Fruit fly (Drosophila melanogaster) whole organism, prepupa: ENCODE results near the gene CG31751.

Experiments used
- Blimp-1 ChIP-seq: fragments of 200-800 bp; sonication (Bioruptor generic); optimal IDR thresholded peaks from 3 replicates; lab custom pipeline; 2017; ENCODE audit warnings: missing biosample characterization, missing genetic modification characterization, mild to moderate bottlenecking, moderate library complexity, missing genetic modification reagents
- CG10631 ChIP-seq: fragments of 200-800 bp; sonication (Bioruptor generic); optimal IDR thresholded peaks from 2 replicates; lab custom pipeline; 2016; ENCODE audit warnings: missing biosample characterization, missing genetic modification characterization
- CG10669 ChIP-seq: fragments of 200-800 bp; sonication (Bioruptor generic); optimal IDR thresholded peaks from 3 replicates; lab custom pipeline; 2018; ENCODE audit warnings: missing biosample characterization, mild to moderate bottlenecking, missing genetic modification characterization, moderate library complexity
- CG11294 ChIP-seq: fragments of 200-800 bp; sonication (Bioruptor generic); IDR thresholded peaks from 2 replicates; pipeline ENCODE4 v1.3.6; 2022; ENCODE audit warnings: missing biosample characterization, missing genetic modification characterization
- CG11762 ChIP-seq: fragments of 200-800 bp; sonication (Bioruptor generic); optimal IDR thresholded peaks from 3 replicates; lab custom pipeline; 2016; ENCODE audit warnings: missing biosample characterization, missing genetic modification characterization; ENCODE audit not compliant: insufficient read depth
- CG11902 ChIP-seq: fragments of 200-800 bp; sonication (Bioruptor generic); optimal IDR thresholded peaks from 3 replicates; lab custom pipeline; 2016; ENCODE audit warnings: missing biosample characterization, missing genetic modification characterization
- CG15336 ChIP-seq: fragments of 200-800 bp; sonication (Bioruptor generic); IDR thresholded peaks from 2 replicates; pipeline ENCODE4 v1.3.6; 2022; ENCODE audit warnings: missing biosample characterization, missing genetic modification characterization
- CG16779 ChIP-seq: fragments of 200-800 bp; sonication (Bioruptor generic); optimal IDR thresholded peaks from 3 replicates; lab custom pipeline; 2017; ENCODE audit warnings: missing biosample characterization, mild to moderate bottlenecking, missing genetic modification characterization
- CG3032 ChIP-seq: fragments of 200-800 bp; optimal IDR thresholded peaks from 2 replicates; lab custom pipeline; 2019; ENCODE audit warnings: missing biosample characterization, mild to moderate bottlenecking, missing genetic modification characterization, moderate library complexity
- CG31627 ChIP-seq: fragments of 200-800 bp; sonication (Bioruptor generic); optimal IDR thresholded peaks from 3 replicates; lab custom pipeline; 2016; ENCODE audit warnings: missing biosample characterization, missing genetic modification characterization
- CG32006 ChIP-seq: fragments of 200-800 bp; sonication (Bioruptor generic); optimal IDR thresholded peaks from 3 replicates; lab custom pipeline; 2017; ENCODE audit warnings: missing biosample characterization, mild to moderate bottlenecking, missing genetic modification characterization
- CG3919 ChIP-seq: fragments of 200-800 bp; sonication (Bioruptor generic); optimal IDR thresholded peaks from 3 replicates; lab custom pipeline; 2016; ENCODE audit warnings: missing biosample characterization, missing genetic modification characterization
- CG4318 ChIP-seq: fragments of 200-800 bp; sonication (Bioruptor generic); optimal IDR thresholded peaks from 3 replicates; lab custom pipeline; 2017; ENCODE audit warnings: missing biosample characterization, mild to moderate bottlenecking, missing genetic modification characterization
- CG6163 ChIP-seq: fragments of 200-800 bp; sonication (Bioruptor generic); IDR thresholded peaks from 3 replicates; pipeline ENCODE4 v1.3.6; 2022; ENCODE audit warnings: missing biosample characterization, missing genetic modification characterization
- CG6792 ChIP-seq: fragments of 200-800 bp; sonication (Bioruptor generic); optimal IDR thresholded peaks from 3 replicates; lab custom pipeline; 2016; ENCODE audit warnings: missing biosample characterization, missing genetic modification characterization
- CG6854 ChIP-seq: fragments of 200-800 bp; sonication (Bioruptor generic); optimal IDR thresholded peaks from 2 replicates; lab custom pipeline; 2017; ENCODE audit warnings: missing biosample characterization, mild to moderate bottlenecking, missing genetic modification characterization
- CG7368 ChIP-seq: fragments of 200-800 bp; sonication (Bioruptor generic); optimal IDR thresholded peaks from 3 replicates; lab custom pipeline; 2016; ENCODE audit warnings: missing biosample characterization, missing genetic modification characterization
- CG8119 ChIP-seq: fragments of 200-800 bp; sonication (Bioruptor generic); IDR thresholded peaks from 3 replicates; pipeline ENCODE4 v1.3.6; 2022; ENCODE audit warnings: missing biosample characterization, missing genetic modification characterization
- CG9139 ChIP-seq: fragments of 200-800 bp; sonication (Bioruptor generic); optimal IDR thresholded peaks from 3 replicates; lab custom pipeline; 2017; ENCODE audit warnings: missing biosample characterization, mild to moderate bottlenecking, missing genetic modification characterization
- Eip78C ChIP-seq: fragments of 200-800 bp; sonication (Bioruptor generic); peaks from one replicate; lab custom pipeline; 2016; ENCODE audit warnings: missing biosample characterization, missing genetic modification characterization
- Eip93F ChIP-seq: fragments of 200-800 bp; sonication (Bioruptor generic); optimal IDR thresholded peaks from 2 replicates; lab custom pipeline; 2016; ENCODE audit warnings: missing biosample characterization, mild to moderate bottlenecking, missing genetic modification characterization
- Ets21C ChIP-seq: fragments of 200-800 bp; sonication (Bioruptor generic); optimal IDR thresholded peaks from 3 replicates; lab custom pipeline; 2016; ENCODE audit warnings: missing biosample characterization, missing genetic modification characterization
- Ets96B ChIP-seq: fragments of 200-800 bp; optimal IDR thresholded peaks from 2 replicates; lab custom pipeline; 2019; ENCODE audit warnings: missing biosample characterization, mild to moderate bottlenecking, missing genetic modification characterization, moderate library complexity
- Gug ChIP-seq: fragments of 200-800 bp; sonication (Bioruptor generic); IDR thresholded peaks from 2 replicates; pipeline ENCODE4 v1.3.6; 2022; ENCODE audit warnings: missing biosample characterization, missing genetic modification characterization
- Hr38 ChIP-seq: sonication (Bioruptor generic); optimal IDR thresholded peaks from 2 replicates; lab custom pipeline; 2016; ENCODE audit warnings: missing biosample characterization, missing genetic modification characterization
- Hr39 ChIP-seq: fragments of 200-800 bp; sonication (Bioruptor generic); optimal IDR thresholded peaks from 2 replicates; lab custom pipeline; 2016; ENCODE audit warnings: missing biosample characterization, missing genetic modification characterization
- Hr4 ChIP-seq: fragments of 200-800 bp; sonication (Bioruptor generic); optimal IDR thresholded peaks from 3 replicates; lab custom pipeline; 2016; ENCODE audit warnings: missing biosample characterization, missing genetic modification characterization
- Lpt ChIP-seq: fragments of 200-800 bp; sonication (Bioruptor generic); optimal IDR thresholded peaks from 3 replicates; lab custom pipeline; 2016; ENCODE audit warnings: missing biosample characterization, missing genetic modification characterization
- OdsH ChIP-seq: fragments of 200-800 bp; sonication (Bioruptor generic); optimal IDR thresholded peaks from 3 replicates; lab custom pipeline; 2016; ENCODE audit warnings: missing biosample characterization, missing genetic modification characterization
- Smox ChIP-seq: fragments of 200-800 bp; sonication (Bioruptor generic); optimal IDR thresholded peaks from 3 replicates; lab custom pipeline; 2016; ENCODE audit warnings: missing biosample characterization, missing genetic modification characterization
- Sox102F ChIP-seq: fragments of 200-800 bp; sonication (Bioruptor generic); optimal IDR thresholded peaks from 2 replicates; lab custom pipeline; 2016; ENCODE audit warnings: missing biosample characterization, mild to moderate bottlenecking, missing genetic modification characterization
- Sox14 ChIP-seq: fragments of 200-800 bp; sonication (Bioruptor generic); optimal IDR thresholded peaks from 3 replicates; lab custom pipeline; 2016; ENCODE audit warnings: missing biosample characterization, missing genetic modification characterization
- Sox15 ChIP-seq: fragments of 200-800 bp; sonication (Bioruptor generic); optimal IDR thresholded peaks from 3 replicates; lab custom pipeline; 2016; ENCODE audit warnings: missing biosample characterization, missing genetic modification characterization
- acj6 ChIP-seq: fragments of 200-800 bp; sonication (Bioruptor generic); optimal IDR thresholded peaks from 3 replicates; lab custom pipeline; 2016; ENCODE audit warnings: missing biosample characterization, missing genetic modification characterization
- cyc ChIP-seq: fragments of 200-800 bp; sonication (Bioruptor generic); optimal IDR thresholded peaks from 3 replicates; lab custom pipeline; 2016; ENCODE audit warnings: missing biosample characterization, missing genetic modification characterization
- dac ChIP-seq: fragments of 200-800 bp; sonication (Bioruptor generic); optimal IDR thresholded peaks from 2 replicates; lab custom pipeline; 2017; ENCODE audit warnings: missing biosample characterization, mild to moderate bottlenecking, missing genetic modification characterization
- dsx ChIP-seq: fragments of 200-800 bp; optimal IDR thresholded peaks from 3 replicates; lab custom pipeline; 2019; ENCODE audit warnings: missing biosample characterization, mild to moderate bottlenecking, missing genetic modification characterization, moderate library complexity; ENCODE audit not compliant: poor library complexity, severe bottlenecking
- eg ChIP-seq: fragments of 200-800 bp; sonication (Bioruptor generic); IDR thresholded peaks from 3 replicates; pipeline ENCODE4 v1.3.6; 2022; ENCODE audit warnings: missing biosample characterization, missing genetic modification characterization
- esn ChIP-seq: fragments of 200-800 bp; sonication (Bioruptor generic); optimal IDR thresholded peaks from 2 replicates; lab custom pipeline; 2016; ENCODE audit warnings: missing biosample characterization, mild to moderate bottlenecking, missing genetic modification characterization, moderate library complexity
- fd59A ChIP-seq: fragments of 200-800 bp; sonication (Bioruptor generic); optimal IDR thresholded peaks from 2 replicates; lab custom pipeline; 2017; ENCODE audit warnings: missing biosample characterization, mild to moderate bottlenecking, missing genetic modification characterization, missing genetic modification reagents
- fd85E ChIP-seq: fragments of 200-800 bp; sonication (Bioruptor generic); optimal IDR thresholded peaks from 3 replicates; lab custom pipeline; 2016; ENCODE audit warnings: missing biosample characterization, missing genetic modification characterization
- fkh ChIP-seq: fragments of 200-800 bp; sonication (Bioruptor generic); optimal IDR thresholded peaks from 3 replicates; lab custom pipeline; 2017; ENCODE audit warnings: missing biosample characterization, mild to moderate bottlenecking, missing genetic modification characterization, moderate library complexity
- lz ChIP-seq: fragments of 200-800 bp; sonication (Bioruptor generic); optimal IDR thresholded peaks from 3 replicates; lab custom pipeline; 2016; ENCODE audit warnings: missing biosample characterization, missing genetic modification characterization
- net ChIP-seq: fragments of 200-800 bp; sonication (Bioruptor generic); optimal IDR thresholded peaks from 3 replicates; lab custom pipeline; 2016; ENCODE audit warnings: missing biosample characterization, missing genetic modification characterization
- pdm3 ChIP-seq: fragments of 200-800 bp; sonication (Bioruptor generic); optimal IDR thresholded peaks from 3 replicates; lab custom pipeline; 2016; ENCODE audit warnings: missing biosample characterization, missing genetic modification characterization
- spab ChIP-seq: fragments of 200-800 bp; sonication (Bioruptor generic); optimal IDR thresholded peaks from 2 replicates; lab custom pipeline; 2017; ENCODE audit warnings: missing biosample characterization, mild to moderate bottlenecking, missing genetic modification characterization, missing genetic modification reagents
- ss ChIP-seq, 2 experiments: fragments of 200-800 bp; sonication (Bioruptor generic); optimal IDR thresholded peaks; 2 replicates in 1 of 2; 3 replicates in 1 of 2; lab custom pipeline; 2017 to 2018; ENCODE audit warnings: mild to moderate bottlenecking in 2 of 2, missing biosample characterization in 2 of 2, missing genetic modification characterization in 2 of 2, moderate library complexity in 1 of 2
- vri ChIP-seq: fragments of 200-800 bp; sonication (Bioruptor generic); optimal IDR thresholded peaks from 3 replicates; lab custom pipeline; 2016; ENCODE audit warnings: missing biosample characterization, mild to moderate bottlenecking, missing genetic modification characterization

Gene CG31751

DNA sequence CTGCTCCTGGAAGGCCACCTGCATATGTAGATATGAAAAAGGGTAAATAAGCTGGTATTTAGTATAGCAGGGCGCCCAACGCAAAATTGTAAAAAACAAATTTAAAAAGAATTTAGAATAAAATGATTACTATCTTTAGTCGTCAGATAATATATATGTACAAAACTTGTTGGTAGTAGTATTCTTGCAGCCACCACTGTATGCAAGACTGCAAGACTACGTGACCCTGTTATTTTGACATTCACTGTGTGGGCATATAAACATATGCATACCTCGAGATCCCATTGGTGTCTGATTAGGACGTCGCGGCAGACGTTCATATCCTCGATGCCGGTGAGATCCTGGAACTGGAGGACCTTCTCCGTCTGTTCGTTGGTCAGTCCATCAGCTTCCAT is 30.8 kb downstream of the CG31751 start (continued):
- peak; percentile 63 for TF ChIP-seq Smox (GFP tag; lab: Kevin White, UChicago)
- peak; percentile 56 for TF ChIP-seq pdm3
- TF ChIP-seq CG11294 (GFP tag; lab: Robert Waterston, UW) = no peak
- peak; percentile 38 for TF ChIP-seq CG6792 (GFP tag; lab: Kevin White, UChicago)
- peak; percentile 61 for TF ChIP-seq fkh (GFP tag; lab: Kevin White, UChicago)

DNA sequence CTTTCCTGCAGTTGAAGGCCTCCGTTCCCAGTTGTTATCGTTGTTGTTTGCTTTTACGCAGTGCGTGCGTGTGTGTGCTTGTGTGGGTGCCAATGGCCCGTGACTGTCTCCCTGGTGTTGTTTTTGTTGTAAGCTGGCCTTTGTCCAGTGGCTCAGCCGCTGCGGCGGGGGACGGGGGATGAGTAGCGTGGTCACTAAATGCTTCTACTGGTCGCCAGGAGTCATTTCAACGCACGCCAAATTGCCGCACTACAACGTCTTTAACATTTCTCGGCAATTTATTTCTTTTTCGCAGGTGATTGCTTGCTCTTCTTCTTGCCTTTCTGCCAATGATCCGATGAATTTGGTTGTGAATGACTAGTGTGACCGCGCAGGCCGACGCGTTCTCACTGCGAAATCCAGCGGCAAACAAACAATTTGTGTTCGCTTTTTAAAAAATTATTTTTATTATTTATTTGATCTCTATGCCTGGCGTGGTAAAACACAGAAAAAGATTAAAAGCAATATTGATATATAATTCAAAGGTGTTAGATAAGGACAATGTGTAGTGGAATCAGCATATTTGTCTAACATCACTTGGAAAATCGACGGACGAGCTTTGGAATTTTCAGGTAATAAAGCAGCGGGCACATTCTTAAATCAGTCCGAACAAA is 31.3 kb downstream of the CG31751 start, which contains the start of the genes Faf2 and Grip71:
Gene Faf2, minus strand, starts transcription at position 450 of the 653 bp plus-strand sequence.
Gene Grip71, plus strand, starts transcription at position 608 of the 653 bp plus-strand sequence.
- TF ChIP-seq lz (GFP tag; lab: Kevin White, UChicago) = peak; percentile 85
- TF ChIP-seq Ets96B = peak; percentile 77
- TF ChIP-seq CG9139 = peak; percentile 49
- TF ChIP-seq CG3032 (tag; lab: Kevin White, UChicago) = peak; percentile 90
- peak; percentile 53 for TF ChIP-seq fd59A (GFP tag; lab: Kevin White, UChicago)
- no peak for TF ChIP-seq vri
- peak; percentile 90 for TF ChIP-seq CG32006 (GFP tag; lab: Kevin White, UChicago)
- TF ChIP-seq CG7368 (GFP tag; lab: Kevin White, UChicago) = peak; percentile 28
- TF ChIP-seq Hr38 (GFP tag; lab: Kevin White, UChicago) = peak; percentile 37
- peak; percentile 78 for TF ChIP-seq CG8119 (GFP tag; lab: Robert Waterston, UW)
- peak; percentile 89 for TF ChIP-seq pdm3
- TF ChIP-seq Gug (GFP tag; lab: Robert Waterston, UW) = peak; percentile 94
- peak; percentile 83 for TF ChIP-seq Lpt (GFP tag; lab: Kevin White, UChicago)
- TF ChIP-seq fd85E = no peak
- peak; percentile 87 for TF ChIP-seq cyc
- TF ChIP-seq CG11902 (GFP tag; lab: Kevin White, UChicago) = peak; percentile 85
- TF ChIP-seq Hr39 (GFP tag; lab: Kevin White, UChicago) = peak; percentile 91
- peak; percentile 61; the same call in 1 of the 2 replicates for TF ChIP-seq CG15336 (GFP tag; lab: Robert Waterston, UW)
- TF ChIP-seq net (GFP tag; lab: Kevin White, UChicago) = peak; percentile 71
- peak; percentile 48 for TF ChIP-seq spab (GFP tag; lab: Kevin White, UChicago)
- TF ChIP-seq esn (GFP tag; lab: Kevin White, UChicago) = peak; percentile 79
- peak; percentile 87 for TF ChIP-seq CG4318 (GFP tag; lab: Kevin White, UChicago)
- TF ChIP-seq Sox102F (GFP tag; lab: Kevin White, UChicago) = peak; percentile 63
- TF ChIP-seq Sox14 = peak; percentile 92
- TF ChIP-seq dac = peak; percentile 85
- TF ChIP-seq OdsH = peak; percentile 90
- TF ChIP-seq CG11762 (GFP tag; lab: Kevin White, UChicago) = peak; percentile 61
- peak; percentile 93 for TF ChIP-seq Eip78C (GFP tag; lab: Kevin White, UChicago)
- TF ChIP-seq CG6163 (GFP tag; lab: Robert Waterston, UW) = peak; percentile 91
- TF ChIP-seq CG11294 (GFP tag; lab: Robert Waterston, UW) = peak; percentile 90
- TF ChIP-seq Blimp-1 (GFP tag; lab: Kevin White, UChicago) = peak; percentile 21
- peak; percentile 95 for TF ChIP-seq eg
- peak; percentile 82 for TF ChIP-seq Eip93F (GFP tag; lab: Kevin White, UChicago)
- peak; percentile 88 for TF ChIP-seq Ets21C (GFP tag; lab: Kevin White, UChicago)
- peak; percentile 14 for TF ChIP-seq CG16779 (tag; lab: Kevin White, UChicago)
- peak; percentile 54 for TF ChIP-seq fkh (GFP tag; lab: Kevin White, UChicago)
- TF ChIP-seq acj6 (GFP tag; lab: Kevin White, UChicago) = peak; percentile 88
- peak; percentile 24 for TF ChIP-seq CG6854 (GFP tag; lab: Kevin White, UChicago)
- TF ChIP-seq ss (GFP tag; optimal IDR thresholded peaks at IDR 0.05; lab: Kevin White, UChicago) = peak; percentile 56 to 74
- TF ChIP-seq CG3919 (GFP tag; lab: Kevin White, UChicago) = peak; percentile 82
- peak; percentile 77 for TF ChIP-seq CG10669 (GFP tag; lab: Kevin White, UChicago)
- TF ChIP-seq CG10631 (GFP tag; lab: Kevin White, UChicago) = peak; percentile 89
- TF ChIP-seq Hr4 (GFP tag; lab: Kevin White, UChicago) = peak; percentile 91
- TF ChIP-seq dsx (GFP tag; lab: Kevin White, UChicago) = peak; percentile 71
- TF ChIP-seq Sox15 (GFP tag; lab: Kevin White, UChicago) = peak; percentile 88
- peak; percentile 81 for TF ChIP-seq Smox (GFP tag; lab: Kevin White, UChicago)
- TF ChIP-seq CG31627 (GFP tag; lab: Kevin White, UChicago) = peak; percentile 90
